Fruit fly (Drosophila melanogaster): Measurements from ENCODE around the gene Mkp3.

DNA sequence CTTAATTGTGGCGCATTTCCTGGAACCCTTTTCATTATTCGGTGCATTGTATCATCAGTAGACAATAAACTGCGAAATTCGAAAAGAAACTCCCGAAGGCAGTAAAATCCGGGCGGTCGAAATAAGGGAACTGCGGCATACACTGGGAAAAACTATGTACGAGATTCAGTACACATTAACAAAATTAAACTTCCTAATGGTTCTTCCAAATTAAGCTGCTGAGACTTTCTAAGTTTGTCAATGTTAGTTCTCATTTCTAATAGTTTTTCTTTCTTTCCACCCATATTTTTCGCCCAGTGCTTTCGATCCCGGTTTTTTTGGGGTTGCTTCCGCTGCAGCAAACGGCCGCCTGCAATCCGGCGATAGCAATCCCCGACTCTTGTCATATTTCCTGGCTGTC is 61.4 kb downstream of the Mkp3 start:
- TF ChIP-seq Jra (GFP tag; optimal IDR thresholded peaks at IDR 0.05) (no peak), Hr78 (GFP tag; optimal IDR thresholded peaks at IDR 0.05) (no peak), Abd-B (GFP tag; optimal IDR thresholded peaks at IDR 0.05) (no peak), pan (optimal IDR thresholded peaks at IDR 0.05) (no peak), Dfd (GFP tag; optimal IDR thresholded peaks at IDR 0.05) (no peak), psq (GFP tag; optimal IDR thresholded peaks at IDR 0.05) (peak; percentile 54), br (GFP tag; optimal IDR thresholded peaks at IDR 0.05) (peak; percentile 60), rgr (GFP tag; optimal IDR thresholded peaks at IDR 0.05) (peak; percentile 69), h (GFP tag; optimal IDR thresholded peaks at IDR 0.05) (peak; percentile 82), CrebA (GFP tag; optimal IDR thresholded peaks at IDR 0.05; ENCODE audit: borderline replicate concordance) (no peak), sv (GFP tag; optimal IDR thresholded peaks at IDR 0.05) (peak; percentile 54)

Measured in whole organism, wandering third instar larva.